Fruit fly (Drosophila melanogaster) whole organism, embryonic: Measurements from ENCODE around the gene Nepl21.

Source experiments
- Atf-2 ChIP-seq: fragments of 200-800 bp; sonication (Bioruptor generic); optimal IDR thresholded peaks from 2 replicates; lab custom pipeline; 2016; ENCODE audit warnings: missing biosample characterization, missing genetic modification characterization
- Bdp1 ChIP-seq: fragments of 200-800 bp; sonication (Bioruptor generic); optimal IDR thresholded peaks from 3 replicates; lab custom pipeline; 2016; ENCODE audit warnings: missing biosample characterization, missing genetic modification characterization
- CG11560 ChIP-seq: fragments of 200-800 bp; sonication (Bioruptor generic); IDR thresholded peaks from 3 replicates; pipeline ENCODE4 v1.3.6; 2022; ENCODE audit warnings: missing biosample characterization, missing genetic modification characterization
- CG12219 ChIP-seq: fragments of 200-800 bp; sonication (Bioruptor generic); optimal IDR thresholded peaks from 3 replicates; lab custom pipeline; 2018; ENCODE audit warnings: missing biosample characterization, mild to moderate bottlenecking, missing genetic modification characterization
- CG13424 ChIP-seq: fragments of 200-800 bp; sonication (Bioruptor generic); optimal IDR thresholded peaks from 2 replicates; lab custom pipeline; 2019; ENCODE audit warnings: missing biosample characterization, mild to moderate bottlenecking, missing genetic modification characterization, moderate library complexity
- CG13775 ChIP-seq: fragments of 200-800 bp; sonication (Bioruptor generic); optimal IDR thresholded peaks from 3 replicates; lab custom pipeline; 2017; ENCODE audit warnings: missing biosample characterization, mild to moderate bottlenecking, missing genetic modification characterization
- CG15514 ChIP-seq: fragments of 200-800 bp; sonication (Bioruptor generic); optimal IDR thresholded peaks from 3 replicates; lab custom pipeline; 2017; ENCODE audit warnings: missing biosample characterization, missing genetic modification characterization, mild to moderate bottlenecking, moderate library complexity, missing genetic modification reagents
- CG15601 ChIP-seq: fragments of 200-800 bp; sonication (Bioruptor generic); optimal IDR thresholded peaks from 3 replicates; lab custom pipeline; 2019; ENCODE audit warnings: missing biosample characterization, mild to moderate bottlenecking, missing genetic modification characterization, moderate library complexity
- CG2129 ChIP-seq: fragments of 200-800 bp; sonication (Bioruptor generic); IDR thresholded peaks from 2 replicates; pipeline ENCODE4 v1.3.6; 2022; ENCODE audit warnings: missing biosample characterization, missing genetic modification characterization; ENCODE audit not compliant: partially characterized antibody
- CG30403 ChIP-seq: fragments of 200-800 bp; sonication (Bioruptor generic); optimal IDR thresholded peaks from 3 replicates; lab custom pipeline; 2016; ENCODE audit warnings: missing biosample characterization, missing genetic modification characterization
- CG3281 ChIP-seq: fragments of 200-800 bp; sonication (Bioruptor generic); optimal IDR thresholded peaks from 3 replicates; lab custom pipeline; 2017; ENCODE audit warnings: missing biosample characterization, mild to moderate bottlenecking, missing genetic modification characterization
- CG3407 ChIP-seq: fragments of 200-800 bp; sonication (Bioruptor generic); optimal IDR thresholded peaks from 2 replicates; lab custom pipeline; 2018; ENCODE audit warnings: missing biosample characterization, mild to moderate bottlenecking, missing genetic modification characterization
- CG6813 ChIP-seq: fragments of 200-800 bp; sonication (Bioruptor generic); optimal IDR thresholded peaks from 2 replicates; lab custom pipeline; 2017; ENCODE audit warnings: missing biosample characterization, missing genetic modification characterization, mild to moderate bottlenecking, moderate library complexity, missing genetic modification reagents
- CG8765 ChIP-seq: fragments of 200-800 bp; sonication (Bioruptor generic); IDR thresholded peaks from 2 replicates; pipeline ENCODE4 v1.3.6; 2022; ENCODE audit warnings: missing biosample characterization, missing genetic modification characterization
- CG9932 ChIP-seq: fragments of 200-800 bp; sonication (Bioruptor generic); IDR thresholded peaks from 2 replicates; pipeline ENCODE4 v1.3.6; 2022; ENCODE audit warnings: missing biosample characterization, missing genetic modification characterization
- Dip2 ChIP-seq: fragments of 200-800 bp; sonication (Bioruptor generic); IDR thresholded peaks from 2 replicates; pipeline ENCODE4 v1.3.6; 2022; ENCODE audit warnings: missing biosample characterization, missing genetic modification characterization
- Gsc ChIP-seq: fragments of 200-800 bp; sonication (Bioruptor generic); IDR thresholded peaks from 2 replicates; pipeline ENCODE4 v1.3.6; 2022; ENCODE audit warnings: missing biosample characterization, missing genetic modification characterization
- HLH4C ChIP-seq: fragments of 200-800 bp; sonication (Bioruptor generic); IDR thresholded peaks from 3 replicates; pipeline ENCODE4 v1.3.6; 2022; ENCODE audit warnings: missing biosample characterization, missing genetic modification characterization; ENCODE audit not compliant: partially characterized antibody
- Hr3 ChIP-seq: fragments of 200-800 bp; sonication (Bioruptor generic); optimal IDR thresholded peaks from 3 replicates; lab custom pipeline; 2016; ENCODE audit warnings: missing biosample characterization, missing genetic modification characterization
- Hr51 ChIP-seq, 2 experiments: fragments of 200-800 bp; sonication (Bioruptor generic); optimal IDR thresholded peaks; 2 replicates in 1 of 2; 3 replicates in 1 of 2; lab custom pipeline; 2016 to 2018; ENCODE audit warnings: missing biosample characterization in 2 of 2, missing genetic modification characterization in 2 of 2, mild to moderate bottlenecking in 1 of 2, moderate library complexity in 1 of 2
- Med ChIP-seq: fragments of 200-800 bp; sonication (Bioruptor generic); peaks from one replicate; lab custom pipeline; 2016; ENCODE audit warnings: missing biosample characterization, missing genetic modification characterization, mild to moderate bottlenecking, inconsistent platforms, moderate library complexity
- Mrtf ChIP-seq: fragments of 200-800 bp; sonication (Bioruptor generic); IDR thresholded peaks from 3 replicates; pipeline ENCODE4 v1.3.6; 2022; ENCODE audit warnings: missing biosample characterization, missing genetic modification characterization
- NK7.1 ChIP-seq: fragments of 200-800 bp; sonication (Bioruptor generic); optimal IDR thresholded peaks from 3 replicates; lab custom pipeline; 2016; ENCODE audit warnings: missing biosample characterization, missing genetic modification characterization
- NfI ChIP-seq: fragments of 200-800 bp; sonication (Bioruptor generic); optimal IDR thresholded peaks from 3 replicates; lab custom pipeline; 2018; ENCODE audit warnings: missing biosample characterization, mild to moderate bottlenecking, missing genetic modification characterization, moderate library complexity
- Oaz ChIP-seq: fragments of 200-800 bp; sonication (Bioruptor generic); IDR thresholded peaks from 2 replicates; pipeline ENCODE4 v1.3.6; 2022; ENCODE audit warnings: missing biosample characterization, missing genetic modification characterization
- Pdp1 ChIP-seq, 2 experiments: fragments of 200-800 bp; sonication (Bioruptor generic); optimal IDR thresholded peaks; 3 replicates each; lab custom pipeline; 2016; ENCODE audit warnings: missing biosample characterization in 2 of 2, missing genetic modification characterization in 2 of 2, mild to moderate bottlenecking in 1 of 2, moderate library complexity in 1 of 2
- Usf ChIP-seq: fragments of 200-800 bp; sonication (Bioruptor generic); optimal IDR thresholded peaks from 2 replicates; lab custom pipeline; 2017; ENCODE audit warnings: missing genotype, missing biosample characterization, missing genetic modification characterization
- aop ChIP-seq: fragments of 200-800 bp; sonication (Bioruptor generic); IDR thresholded peaks from 2 replicates; pipeline ENCODE4 v1.3.6; 2022; ENCODE audit warnings: missing biosample characterization, missing genetic modification characterization
- caup ChIP-seq: fragments of 200-800 bp; sonication (Bioruptor generic); optimal IDR thresholded peaks from 3 replicates; lab custom pipeline; 2017; ENCODE audit warnings: missing biosample characterization, mild to moderate bottlenecking, missing genetic modification characterization, moderate library complexity; ENCODE audit not compliant: severe bottlenecking
- chinmo ChIP-seq: fragments of 200-800 bp; sonication (Bioruptor generic); IDR thresholded peaks from 4 replicates; pipeline ENCODE4 v1.3.6; 2022; ENCODE audit warnings: missing biosample characterization, missing genetic modification characterization; ENCODE audit not compliant: partially characterized antibody
- chn ChIP-seq: fragments of 200-800 bp; sonication (Bioruptor generic); optimal IDR thresholded peaks from 2 replicates; lab custom pipeline; 2016; ENCODE audit warnings: missing biosample characterization, missing genetic modification characterization
- dati ChIP-seq: fragments of 200-800 bp; sonication (Bioruptor generic); IDR thresholded peaks from 2 replicates; pipeline ENCODE4 v1.3.6; 2022; ENCODE audit warnings: missing biosample characterization, missing genetic modification characterization
- dimm ChIP-seq: fragments of 200-800 bp; sonication (Bioruptor generic); IDR thresholded peaks from 2 replicates; pipeline ENCODE4 v1.3.6; 2022; ENCODE audit warnings: missing biosample characterization, missing genetic modification characterization
- emc ChIP-seq: fragments of 200-800 bp; sonication (Bioruptor generic); optimal IDR thresholded peaks from 2 replicates; lab custom pipeline; 2016; ENCODE audit warnings: missing biosample characterization, missing genetic modification characterization
- fd64A ChIP-seq: fragments of 200-800 bp; sonication (Bioruptor generic); optimal IDR thresholded peaks from 3 replicates; lab custom pipeline; 2018; ENCODE audit warnings: missing biosample characterization, mild to moderate bottlenecking, missing genetic modification characterization
- gcm ChIP-seq: fragments of 200-800 bp; sonication (Bioruptor generic); optimal IDR thresholded peaks from 2 replicates; lab custom pipeline; 2019; ENCODE audit warnings: missing biosample characterization, mild to moderate bottlenecking, missing genetic modification characterization, moderate library complexity
- ken ChIP-seq: fragments of 200-800 bp; sonication (Bioruptor generic); IDR thresholded peaks from 3 replicates; pipeline ENCODE4 v1.3.6; 2022; ENCODE audit warnings: missing biosample characterization, missing genetic modification characterization
- lmd ChIP-seq: fragments of 200-800 bp; sonication (Bioruptor generic); IDR thresholded peaks from 2 replicates; pipeline ENCODE4 v1.3.6; 2022; ENCODE audit warnings: missing biosample characterization, missing genetic modification characterization
- nerfin-2 ChIP-seq: fragments of 200-800 bp; sonication (Bioruptor generic); IDR thresholded peaks from 2 replicates; pipeline ENCODE4 v1.3.6; 2022; ENCODE audit warnings: missing biosample characterization, missing genetic modification characterization; ENCODE audit not compliant: partially characterized antibody
- nom ChIP-seq: fragments of 200-800 bp; sonication (Bioruptor generic); optimal IDR thresholded peaks from 2 replicates; lab custom pipeline; 2017; ENCODE audit warnings: missing biosample characterization, missing genetic modification characterization, mild to moderate bottlenecking, moderate library complexity, missing genetic modification reagents
- onecut ChIP-seq: fragments of 200-800 bp; sonication (Bioruptor generic); IDR thresholded peaks from 2 replicates; pipeline ENCODE4 v1.3.6; 2022; ENCODE audit warnings: missing biosample characterization, missing genetic modification characterization
- pnt ChIP-seq: fragments of 200-800 bp; sonication (Bioruptor generic); optimal IDR thresholded peaks from 3 replicates; lab custom pipeline; 2016; ENCODE audit warnings: missing biosample characterization, missing genetic modification characterization
- pros ChIP-seq: fragments of 200-800 bp; sonication (Bioruptor generic); optimal IDR thresholded peaks from 3 replicates; lab custom pipeline; 2019; ENCODE audit warnings: missing biosample characterization, mild to moderate bottlenecking, missing genetic modification characterization, moderate library complexity
- repo ChIP-seq: fragments of 200-800 bp; sonication (Bioruptor generic); optimal IDR thresholded peaks from 2 replicates; lab custom pipeline; 2016; ENCODE audit warnings: missing biosample characterization, missing genetic modification characterization
- sim ChIP-seq: fragments of 200-800 bp; sonication (Bioruptor generic); IDR thresholded peaks from 2 replicates; pipeline ENCODE4 v1.3.6; 2022; ENCODE audit warnings: missing biosample characterization, missing genetic modification characterization
- slp2 ChIP-seq: fragments of 200-800 bp; sonication (Bioruptor generic); optimal IDR thresholded peaks from 2 replicates; lab custom pipeline; 2016; ENCODE audit warnings: missing biosample characterization, missing genetic modification characterization
- sqz ChIP-seq: fragments of 200-800 bp; sonication (Bioruptor generic); optimal IDR thresholded peaks from 3 replicates; lab custom pipeline; 2018; ENCODE audit warnings: missing biosample characterization, mild to moderate bottlenecking, missing genetic modification characterization
- stwl ChIP-seq: fragments of 200-800 bp; sonication (Bioruptor generic); optimal IDR thresholded peaks from 3 replicates; lab custom pipeline; 2018; ENCODE audit warnings: missing biosample characterization, mild to moderate bottlenecking, missing genetic modification characterization, moderate library complexity
- unc-4 ChIP-seq: fragments of 200-800 bp; sonication (Bioruptor generic); IDR thresholded peaks from 2 replicates; pipeline ENCODE4 v1.3.6; 2022; ENCODE audit warnings: missing biosample characterization, missing genetic modification characterization; ENCODE audit not compliant: partially characterized antibody
- usp ChIP-seq: fragments of >200 bp; optimal IDR thresholded peaks from 2 replicates; lab custom pipeline; 2017; ENCODE audit warnings: missing biosample characterization, missing genetic modification characterization
- wdn ChIP-seq: fragments of 200-800 bp; sonication (Bioruptor generic); IDR thresholded peaks from 2 replicates; pipeline ENCODE4 v1.3.6; 2022; ENCODE audit warnings: missing biosample characterization, missing genetic modification characterization

The Nepl21 gene

DNA sequence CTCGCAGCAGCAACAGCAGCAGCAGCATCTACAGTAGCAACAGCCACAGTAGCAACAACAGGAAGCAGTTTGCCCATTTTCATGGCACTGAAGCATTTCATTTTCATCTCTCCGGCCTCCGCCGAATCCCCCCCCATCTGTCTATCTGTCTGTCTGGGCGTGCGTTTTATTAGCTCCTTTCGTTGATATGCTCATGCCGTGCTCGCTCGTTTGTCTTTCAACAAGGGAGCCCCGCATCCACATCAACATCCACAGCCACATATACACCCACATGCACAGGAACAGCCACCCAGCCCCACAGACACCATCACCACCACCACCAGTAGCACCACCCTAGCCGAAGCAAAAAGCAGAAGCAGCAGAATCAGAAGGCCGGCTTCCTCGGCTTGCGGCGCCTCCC, 32.0 kb upstream of the Nepl21 start:
- TF ChIP-seq Med (GFP tag; lab: Kevin White, UChicago) (peak; percentile 79), sqz (no peak), HLH4C (GFP tag; lab: Robert Waterston, UW) (no peak), CG13775 (GFP tag; lab: Kevin White, UChicago) (no peak), Gsc (GFP tag; lab: Robert Waterston, UW) (no peak), nom (GFP tag; lab: Kevin White, UChicago) (peak; percentile 38), CG11560 (tag; lab: Robert Waterston, UW) (no peak), repo (GFP tag; lab: Kevin White, UChicago) (no peak), CG3407 (GFP tag; lab: Kevin White, UChicago) (no peak), usp (GFP tag; lab: Kevin White, UChicago) (no peak), NK7.1 (GFP tag; lab: Kevin White, UChicago) (no peak), pros (no peak), chinmo (GFP tag; lab: Robert Waterston, UW) (0 out of 4 replicates have a peak, but pooled peaks have one; percentile 68), fd64A (no peak), Usf (GFP tag; lab: Kevin White, UChicago) (no peak), Hr51 (GFP tag; optimal IDR thresholded peaks at IDR 0.05; lab: Kevin White, UChicago) (no peak), emc (GFP tag; lab: Kevin White, UChicago) (no peak), caup (GFP tag; lab: Kevin White, UChicago) (no peak), Oaz (no peak), Dip2 (no peak), CG9932 (GFP tag; lab: Robert Waterston, UW) (no peak), slp2 (GFP tag; lab: Kevin White, UChicago) (no peak), pnt (no peak), aop (GFP tag; lab: Robert Waterston, UW) (no peak), Hr3 (no peak), wdn (no peak), Bdp1 (GFP tag; lab: Kevin White, UChicago) (no peak), CG6813 (GFP tag; lab: Kevin White, UChicago) (no peak), unc-4 (GFP tag; lab: Robert Waterston, UW) (no peak), CG12219 (GFP tag; lab: Kevin White, UChicago) (no peak), stwl (tag; lab: Kevin White, UChicago) (no peak), onecut (GFP tag; lab: Robert Waterston, UW) (no peak), Mrtf (GFP tag; lab: Robert Waterston, UW) (no peak), nerfin-2 (no peak), dati (GFP tag; lab: Robert Waterston, UW) (no peak), ken (GFP tag; lab: Robert Waterston, UW) (0 out of 3 replicates have a peak, but pooled peaks have one; percentile 42), CG15601 (tag; lab: Kevin White, UChicago) (no peak), CG8765 (GFP tag; lab: Robert Waterston, UW) (no peak), Atf-2 (no peak), NfI (GFP tag; lab: Kevin White, UChicago) (no peak), CG2129 (no peak), CG15514 (GFP tag; lab: Kevin White, UChicago) (no peak), sim (no peak), lmd (GFP tag; lab: Robert Waterston, UW) (no peak), dimm (GFP tag; lab: Robert Waterston, UW) (no peak), gcm (GFP tag; lab: Kevin White, UChicago) (peak; percentile 14), Pdp1 (GFP tag; optimal IDR thresholded peaks at IDR 0.05; lab: Kevin White, UChicago) (no peak), CG3281 (no peak), CG30403 (GFP tag; lab: Kevin White, UChicago) (no peak), CG13424 (tag; lab: Kevin White, UChicago) (no peak), chn (no peak)
